Worm (Caenorhabditis elegans): ENCODE results near the gene dop-1.

dop-1 gene

ce11 chrX:4444073-4444472, 25.4 kb upstream of the dop-1 start (continued):
- TF ChIP-seq zag-1 (tag; optimal IDR thresholded peaks at IDR 0.05), result no peak
- peak; percentile 6 for TF ChIP-seq F49E8.2 (tag; optimal IDR thresholded peaks at IDR 0.05; ENCODE audit: borderline replicate concordance)
- peak; percentile 53 for TF ChIP-seq rbr-2 (tag; optimal IDR thresholded peaks at IDR 0.05)
- TF ChIP-seq unc-39 (tag; optimal IDR thresholded peaks at IDR 0.05), result no peak
- no peak for TF ChIP-seq sdz-12 (GFP tag; optimal IDR thresholded peaks at IDR 0.05)
- TF ChIP-seq daf-16 (GFP tag; optimal IDR thresholded peaks at IDR 0.05), result peak; percentile 1 to 73
- TF ChIP-seq daf-16 (tag; optimal IDR thresholded peaks at IDR 0.05), result peak; percentile 73
- no peak for TF ChIP-seq zfp-2 (tag; optimal IDR thresholded peaks at IDR 0.05)
- TF ChIP-seq ceh-28 (tag; optimal IDR thresholded peaks at IDR 0.05), result no peak
- TF ChIP-seq mep-1 (tag; optimal IDR thresholded peaks at IDR 0.05), result peak; percentile 74
- no peak for TF ChIP-seq tag-97 (GFP tag; IDR thresholded peaks at IDR 0.05)
- TF ChIP-seq F44E2.7 (GFP tag; IDR thresholded peaks at IDR 0.05), result 0 out of 2 replicates have a peak, but pooled peaks have one; percentile 11
- TF ChIP-seq madf-9 (GFP tag; conservative IDR thresholded peaks at IDR 0.05), result 0 out of 2 replicates have a peak, but pooled peaks have one; percentile 41
- no peak for TF ChIP-seq nhr-237 (tag; optimal IDR thresholded peaks at IDR 0.05)
- no peak for TF ChIP-seq php-3 (GFP tag; IDR thresholded peaks at IDR 0.05)
- TF ChIP-seq lir-3 (tag; optimal IDR thresholded peaks at IDR 0.05), result no peak
- peak; percentile 83 for TF ChIP-seq T26A8.4 (GFP tag; IDR thresholded peaks at IDR 0.05)
- peak; percentile 72 for TF ChIP-seq lin-38 (GFP tag; IDR thresholded peaks at IDR 0.05)
- no peak for TF ChIP-seq ceh-62 (tag; optimal IDR thresholded peaks at IDR 0.05)
- peak; percentile 74 for TF ChIP-seq vab-7 (GFP tag; IDR thresholded peaks at IDR 0.05)
- 0 out of 2 replicates have a peak, but pooled peaks have one; percentile 52 for TF ChIP-seq lin-1 (GFP tag; IDR thresholded peaks at IDR 0.05)
- no peak for TF ChIP-seq daf-8 (GFP tag; IDR thresholded peaks at IDR 0.05)
- TF ChIP-seq lin-13 (GFP tag; optimal IDR thresholded peaks at IDR 0.05), result no peak
- TF ChIP-seq ceh-32 (tag; optimal IDR thresholded peaks at IDR 0.05; ENCODE audit: poor library complexity), result no peak
- TF ChIP-seq nhr-41 (GFP tag; IDR thresholded peaks at IDR 0.05), result 0 out of 2 replicates have a peak, but pooled peaks have one; percentile 12
- TF ChIP-seq ztf-11 (tag; optimal IDR thresholded peaks at IDR 0.05), result no peak
- TF ChIP-seq skn-1 (tag; optimal IDR thresholded peaks at IDR 0.05), result no peak
- TF ChIP-seq hmg-1.1 (GFP tag; IDR thresholded peaks at IDR 0.05), result peak; percentile 86
- TF ChIP-seq jun-1 (tag; optimal IDR thresholded peaks at IDR 0.05), result no peak
- peak; percentile 81 for TF ChIP-seq mes-2 (tag; optimal IDR thresholded peaks at IDR 0.05; ENCODE audit: poor library complexity, severe bottlenecking)
- TF ChIP-seq madf-5 (GFP tag; IDR thresholded peaks at IDR 0.05), result peak; percentile 67 to 86; a peak in 3 of 4 replicates
- TF ChIP-seq unc-130 (GFP tag; optimal IDR thresholded peaks at IDR 0.05), result peak; percentile 16
- TF ChIP-seq hif-1 (tag; optimal IDR thresholded peaks at IDR 0.05), result peak in 1 of 2 experiments; percentile 17
- TF ChIP-seq F10B5.3 (tag; optimal IDR thresholded peaks at IDR 0.05), result peak; percentile 31
- peak; percentile 28 for TF ChIP-seq spr-1 (tag; optimal IDR thresholded peaks at IDR 0.05)

ce11 chrX:4440641-4441040, 22.0 kb upstream of the dop-1 start, which contains the start of gene F15A8.1:
F15A8.1 (plus strand) TSS chrX:4440941.
- no peak for TF ChIP-seq lin-13 (GFP tag; optimal IDR thresholded peaks at IDR 0.05)
- TF ChIP-seq daf-16 (GFP tag; optimal IDR thresholded peaks at IDR 0.05), result no peak
- no peak for TF ChIP-seq daf-16 (tag; optimal IDR thresholded peaks at IDR 0.05)
- TF ChIP-seq Y105C5A.15 (GFP tag; IDR thresholded peaks at IDR 0.05), result no peak
- no peak for TF ChIP-seq rbr-2 (tag; optimal IDR thresholded peaks at IDR 0.05)
- no peak for TF ChIP-seq nhr-11 (tag; optimal IDR thresholded peaks at IDR 0.05)
- no peak for TF ChIP-seq nhr-76 (tag; optimal IDR thresholded peaks at IDR 0.05)
- TF ChIP-seq lim-7 (GFP tag; IDR thresholded peaks at IDR 0.05), result no peak
- TF ChIP-seq nhr-48 (tag; optimal IDR thresholded peaks at IDR 0.05), result no peak
- no peak for TF ChIP-seq nhr-237 (tag; optimal IDR thresholded peaks at IDR 0.05)
- no peak for TF ChIP-seq nhr-28 (tag; optimal IDR thresholded peaks at IDR 0.05)

All from whole organism, L4 larva.